Worm (Caenorhabditis elegans) whole organism, L1 larva: Measurements from ENCODE around the gene Y82E9BR.20.

Experiments
- C04F5.9 ChIP-seq: sonication (generic microtip); optimal IDR thresholded peaks from 2 replicates; lab custom pipeline; 2016; ENCODE audit warnings: missing genetic modification characterization, missing compliant biosample characterization
- F16B12.6 ChIP-seq: fragments of 150-350 bp; optimal IDR thresholded peaks from 2 replicates; lab custom pipeline; 2014; ENCODE audit warnings: missing biosample characterization, missing genetic modification characterization
- alr-1 ChIP-seq: fragments of 200-800 bp; sonication (Bioruptor generic); optimal IDR thresholded peaks from 2 replicates; lab custom pipeline; 2018; ENCODE audit warnings: borderline replicate concordance, mild to moderate bottlenecking, missing genetic modification characterization, missing compliant biosample characterization
- ama-1 ChIP-seq: fragments of 150-350 bp; optimal IDR thresholded peaks from 2 replicates; lab custom pipeline; 2014
- ceh-88 ChIP-seq: fragments of 200-800 bp; sonication (Bioruptor generic); IDR thresholded peaks from 2 replicates; pipeline ENCODE4 v1.3.6; 2022; ENCODE audit warnings: missing genetic modification characterization, missing compliant biosample characterization
- ces-1 ChIP-seq: fragments of 150-350 bp; optimal IDR thresholded peaks from 2 replicates; lab custom pipeline; 2014; ENCODE audit warnings: missing biosample characterization, missing genetic modification reagents, missing genetic modification characterization
- efl-1 ChIP-seq, 4 experiments: fragments of 150-350 bp; optimal IDR thresholded peaks in 3 of 4; peaks in 1 of 4; 1 replicate in 1 of 4; 2 replicates in 3 of 4; lab custom pipeline; 2014; ENCODE audit warnings: missing biosample characterization in 2 of 4, missing genetic modification characterization in 2 of 4, missing genetic modification reagents in 2 of 4
- efl-3 ChIP-seq: fragments of 200-800 bp; sonication (Bioruptor generic); optimal IDR thresholded peaks from 2 replicates; lab custom pipeline; 2018; ENCODE audit warnings: mild to moderate bottlenecking, missing genetic modification characterization, missing compliant biosample characterization
- elt-2 ChIP-seq: sonication (generic microtip); optimal IDR thresholded peaks from 2 replicates; lab custom pipeline; 2016; ENCODE audit warnings: missing genetic modification characterization, mild to moderate bottlenecking, inconsistent platforms, missing compliant biosample characterization, missing genetic modification reagents
- elt-3 ChIP-seq, 6 experiments: fragments of 150-350 bp in 1 of 6; sonication (generic microtip); optimal IDR thresholded peaks; 2 replicates each; lab custom pipeline; 2017 to 2018; ENCODE audit warnings: missing biosample characterization in 6 of 6, missing genetic modification characterization in 6 of 6, inconsistent platforms in 1 of 6
- fkh-4 ChIP-seq: sonication (generic microtip); optimal IDR thresholded peaks from 2 replicates; lab custom pipeline; 2016; ENCODE audit warnings: missing compliant biosample characterization, missing genetic modification characterization, borderline replicate concordance
- hlh-4 ChIP-seq: sonication (generic microtip); optimal IDR thresholded peaks from 2 replicates; lab custom pipeline; 2016; ENCODE audit warnings: mild to moderate bottlenecking, missing genetic modification characterization, missing compliant biosample characterization
- isw-1 ChIP-seq: fragments of 200-800 bp; sonication (Bioruptor generic); IDR thresholded peaks from 2 replicates; pipeline ENCODE4 v1.3.6; 2022; ENCODE audit warnings: missing genetic modification characterization, missing compliant biosample characterization
- lin-35 ChIP-seq, 2 experiments: fragments of 150-350 bp; optimal IDR thresholded peaks; 2 replicates each; lab custom pipeline; 2014; ENCODE audit warnings: missing biosample characterization in 2 of 2, missing genetic modification characterization in 2 of 2, missing genetic modification reagents in 2 of 2
- lsy-2 ChIP-seq, 2 experiments: fragments of 150-350 bp; optimal IDR thresholded peaks; 2 replicates each; lab custom pipeline; 2014; ENCODE audit warnings: missing biosample characterization in 2 of 2, missing genetic modification characterization in 2 of 2
- mef-2 ChIP-seq: fragments of 150-350 bp; optimal IDR thresholded peaks from 2 replicates; lab custom pipeline; 2014; ENCODE audit warnings: missing biosample characterization, missing genetic modification characterization
- mep-1 ChIP-seq: fragments of 150-350 bp; optimal IDR thresholded peaks from 2 replicates; lab custom pipeline; 2014; ENCODE audit warnings: missing biosample characterization, missing genetic modification characterization
- nhr-11 ChIP-seq: fragments of 150-350 bp; optimal IDR thresholded peaks from 2 replicates; lab custom pipeline; 2014; ENCODE audit warnings: missing biosample characterization, missing genetic modification characterization
- nhr-85 ChIP-seq: sonication (generic microtip); peaks from one replicate; lab custom pipeline; 2016; ENCODE audit warnings: missing genetic modification characterization, inconsistent platforms, missing compliant biosample characterization
- pax-3 ChIP-seq: fragments of 200-800 bp; sonication (Bioruptor generic); optimal IDR thresholded peaks from 2 replicates; lab custom pipeline; 2018; ENCODE audit warnings: mild to moderate bottlenecking, missing genetic modification characterization, moderate library complexity, missing compliant biosample characterization
- rnt-1 ChIP-seq: sonication (generic microtip); optimal IDR thresholded peaks from 2 replicates; lab custom pipeline; 2016; ENCODE audit warnings: mild to moderate bottlenecking, missing genetic modification characterization, moderate library complexity, missing compliant biosample characterization
- sup-37 ChIP-seq: fragments of 200-800 bp; sonication (Bioruptor generic); optimal IDR thresholded peaks from 2 replicates; lab custom pipeline; 2018; ENCODE audit warnings: mild to moderate bottlenecking, missing genetic modification characterization, missing compliant biosample characterization
- unc-62 ChIP-seq: fragments of 150-350 bp; optimal IDR thresholded peaks from 2 replicates; lab custom pipeline; 2014; ENCODE audit warnings: missing biosample characterization, missing genetic modification reagents, missing genetic modification characterization
- vab-15 ChIP-seq: sonication (generic microtip); optimal IDR thresholded peaks from 2 replicates; lab custom pipeline; 2017; ENCODE audit warnings: missing genotype, mild to moderate bottlenecking, missing genetic modification characterization, missing compliant biosample characterization
- zag-1 ChIP-seq: fragments of 150-350 bp; optimal IDR thresholded peaks from 2 replicates; lab custom pipeline; 2014; ENCODE audit warnings: missing biosample characterization, missing genetic modification characterization
- zip-4 ChIP-seq: fragments of 200-800 bp; sonication (Bioruptor generic); optimal IDR thresholded peaks from 2 replicates; lab custom pipeline; 2018; ENCODE audit warnings: mild to moderate bottlenecking, missing genetic modification characterization, moderate library complexity, missing compliant biosample characterization
- ztf-11 ChIP-seq, 2 experiments: sonication (generic microtip); optimal IDR thresholded peaks; 2 replicates each; lab custom pipeline; 2016 to 2017; ENCODE audit warnings: missing genetic modification characterization in 2 of 2, missing biosample characterization in 1 of 2, missing compliant biosample characterization in 1 of 2
- ztf-4 ChIP-seq: fragments of 150-350 bp; optimal IDR thresholded peaks from 2 replicates; lab custom pipeline; 2014; ENCODE audit warnings: missing biosample characterization, missing genetic modification characterization

Y82E9BR.20 gene

ce11 chrIII:1395355-1395754 lies 21.1 kb downstream of the Y82E9BR.20 start:
- TF ChIP-seq ces-1 (GFP tag; lab: Kevin White, UChicago): no peak
- peak; percentile 17 for TF ChIP-seq elt-2 (tag; lab: Kevin White, UChicago)
- no peak for TF ChIP-seq vab-15 (tag; lab: Kevin White, UChicago)
- no peak for TF ChIP-seq isw-1 (GFP tag; lab: Robert Waterston, UW)
- TF ChIP-seq zag-1 (tag; lab: Kevin White, UChicago): no peak

- TF ChIP-seq elt-2 (tag; lab: Kevin White, UChicago): peak; percentile 86
- TF ChIP-seq sup-37: no peak
- TF ChIP-seq, all 84 proteins: peak for 1
These were observed 24.0 kb downstream of the Y82E9BR.20 start for ce11 chrIII:1398183-1398582.

ce11 chrIII:1399670-1400069 lies 25.5 kb downstream of the Y82E9BR.20 start, which contains the start of gene pals-16:
TSS of gene pals-16 (plus strand) at chrIII:1399970.
- TF ChIP-seq rnt-1 (no peak), lsy-2 (tag; optimal IDR thresholded peaks at IDR 0.05; lab: Kevin White, UChicago) (no peak), nhr-85 (tag; lab: Kevin White, UChicago) (no peak), ama-1 (lab: Kevin White, UChicago) (no peak), efl-1 (optimal IDR thresholded peaks at IDR 0.05; lab: Kevin White, UChicago) (no peak), efl-1 (GFP tag; optimal IDR thresholded peaks at IDR 0.05 in 1 of 2; lab: Kevin White, UChicago) (no peak), alr-1 (tag; lab: Kevin White, UChicago) (no peak), ztf-4 (no peak)

- peak; percentile 78 for TF ChIP-seq elt-2 (tag; lab: Kevin White, UChicago)
- peak in 1 of 2 experiments; percentile 9 for TF ChIP-seq lin-35 (GFP tag; optimal IDR thresholded peaks at IDR 0.05; lab: Kevin White, UChicago)
- no peak for TF ChIP-seq C04F5.9 (tag; lab: Kevin White, UChicago)
- TF ChIP-seq, all 84 proteins: peak for 2
These were observed 27.3 kb downstream of the Y82E9BR.20 start, which contains the start of gene pals-19 for ce11 chrIII:1401497-1401990. TSS of gene pals-19 (plus strand) at chrIII:1401940.

ce11 chrIII:1403108-1403507 lies 28.9 kb downstream of the Y82E9BR.20 start, which contains the start of gene pals-18:
TSS of gene pals-18 (plus strand) at chrIII:1403408.
- TF ChIP-seq unc-62 (GFP tag; lab: Kevin White, UChicago) (no peak), mep-1 (tag; lab: Kevin White, UChicago) (no peak), lin-35 (GFP tag; optimal IDR thresholded peaks at IDR 0.05; lab: Kevin White, UChicago) (no peak), ceh-88 (no peak), pax-3 (no peak), fkh-4 (no peak), zip-4 (GFP tag; lab: Kevin White, UChicago) (no peak), efl-3 (GFP tag; lab: Kevin White, UChicago) (no peak), nhr-11 (tag; lab: Kevin White, UChicago) (no peak), hlh-4 (tag; lab: Kevin White, UChicago) (no peak), ama-1 (lab: Kevin White, UChicago) (no peak), rnt-1 (no peak)
- TF ChIP-seq, all 84 proteins: peak for 0

- no peak for TF ChIP-seq mef-2 (tag; lab: Kevin White, UChicago)
- TF ChIP-seq ztf-11 (tag; optimal IDR thresholded peaks at IDR 0.05; lab: Kevin White, UChicago): no peak
- no peak for TF ChIP-seq F16B12.6 (tag; lab: Kevin White, UChicago)
These were observed 34.9 kb downstream of the Y82E9BR.20 start, which contains the start of gene Y82E9BR.22 for ce11 chrIII:1409139-1409538. TSS of gene Y82E9BR.22 (minus strand) at chrIII:1409239.

ce11 chrIII:1413125-1413837 lies 39.1 kb downstream of the Y82E9BR.20 start:
- no peak for TF ChIP-seq nhr-11 (tag; lab: Kevin White, UChicago)
- TF ChIP-seq elt-3 (tag; optimal IDR thresholded peaks at IDR 0.05; lab: Kevin White, UChicago): no peak
